Worm (Caenorhabditis elegans): ENCODE results near the gene C55C3.1.
A peak's percentile ranks its signal among the peaks of the same experiment; 100 is the strongest.

C55C3.1 gene

ce11 chrIV:5753954-5754543, 45.2 kb downstream of the C55C3.1 start (continued):
- TF ChIP-seq nhr-77 (tag; optimal IDR thresholded peaks at IDR 0.05) (peak; percentile 76), C34B4.2 (tag; optimal IDR thresholded peaks at IDR 0.05) (no peak), mef-2 (tag; optimal IDR thresholded peaks at IDR 0.05) (no peak), dsc-1 (tag; optimal IDR thresholded peaks at IDR 0.05) (peak; percentile 61), tbx-2 (tag; optimal IDR thresholded peaks at IDR 0.05) (peak; percentile 88), aha-1 (tag; optimal IDR thresholded peaks at IDR 0.05) (no peak), ceh-88 (GFP tag; IDR thresholded peaks at IDR 0.05) (no peak), egl-13 (tag; optimal IDR thresholded peaks at IDR 0.05) (peak; percentile 74), lin-35 (GFP tag; optimal IDR thresholded peaks at IDR 0.05) (peak; percentile 69 to 72), ama-1 (optimal IDR thresholded peaks at IDR 0.05) (peak; percentile 43), swsn-7 (tag; optimal IDR thresholded peaks at IDR 0.05) (peak; percentile 89), ztf-11 (tag; optimal IDR thresholded peaks at IDR 0.05) (no peak), mdl-1 (tag; optimal IDR thresholded peaks at IDR 0.05) (peak; percentile 61 to 86), lin-15B (tag; optimal IDR thresholded peaks at IDR 0.05) (no peak), pqm-1 (tag; optimal IDR thresholded peaks at IDR 0.05) (peak; percentile 4), sox-4 (tag; optimal IDR thresholded peaks at IDR 0.05) (peak; percentile 66), aly-2 (tag; optimal IDR thresholded peaks at IDR 0.05) (no peak)

DNA sequence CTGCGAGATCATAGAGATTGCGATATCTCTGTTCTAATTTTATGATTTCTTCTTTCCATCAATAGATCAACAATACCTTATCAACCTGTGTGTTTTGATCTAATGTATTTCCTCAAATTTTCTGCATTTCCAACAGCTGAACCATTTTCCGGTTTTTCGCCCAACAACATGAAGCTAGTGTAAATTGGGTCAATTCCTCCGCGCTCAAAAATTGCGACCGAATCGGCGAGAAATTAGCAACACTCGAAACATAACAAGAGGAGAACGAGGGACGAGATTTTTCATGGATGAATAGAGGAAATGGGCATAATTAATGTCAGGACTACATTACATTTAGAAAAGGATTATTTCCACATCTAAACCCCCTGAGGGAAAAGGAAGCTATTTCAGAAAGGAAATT, 45.9 kb downstream of the C55C3.1 start:
- TF ChIP-seq nhr-47 (tag; optimal IDR thresholded peaks at IDR 0.05) = no peak
- no peak for TF ChIP-seq unc-98 (GFP tag; IDR thresholded peaks at IDR 0.05)
- TF ChIP-seq mef-2 (tag; optimal IDR thresholded peaks at IDR 0.05) = no peak
- no peak for TF ChIP-seq C16A3.4 (tag; optimal IDR thresholded peaks at IDR 0.05)
- no peak for TF ChIP-seq ztf-11 (tag; optimal IDR thresholded peaks at IDR 0.05)
- TF ChIP-seq efl-3 (GFP tag; optimal IDR thresholded peaks at IDR 0.05) = no peak
- TF ChIP-seq pag-3 (tag; optimal IDR thresholded peaks at IDR 0.05; ENCODE audit: borderline replicate concordance, insufficient read depth) = no peak
- no peak for TF ChIP-seq fkh-4 (tag; optimal IDR thresholded peaks at IDR 0.05; ENCODE audit: borderline replicate concordance)
- no peak for TF ChIP-seq unc-30 (tag; optimal IDR thresholded peaks at IDR 0.05)
- TF ChIP-seq efl-1 (optimal IDR thresholded peaks at IDR 0.05) = no peak
- peak in 1 of 2 experiments; percentile 70 for TF ChIP-seq efl-1 (GFP tag; optimal IDR thresholded peaks at IDR 0.05 in 1 of 2)
- TF ChIP-seq lin-35 (GFP tag; optimal IDR thresholded peaks at IDR 0.05) = no peak
- no peak for TF ChIP-seq lin-39 (tag; optimal IDR thresholded peaks at IDR 0.05)
- TF ChIP-seq nhr-19 (GFP tag; conservative IDR thresholded peaks at IDR 0.05) = no peak
- TF ChIP-seq dpl-1 (GFP tag; optimal IDR thresholded peaks at IDR 0.05) = no peak
- TF ChIP-seq snu-23 (GFP tag; optimal IDR thresholded peaks at IDR 0.05) = no peak
- no peak for TF ChIP-seq nhr-11 (tag; optimal IDR thresholded peaks at IDR 0.05)
- TF ChIP-seq lin-14 (GFP tag; optimal IDR thresholded peaks at IDR 0.05) = peak; percentile 31
- peak; percentile 72 for TF ChIP-seq blmp-1 (tag; optimal IDR thresholded peaks at IDR 0.05)
- TF ChIP-seq mep-1 (tag; optimal IDR thresholded peaks at IDR 0.05) = no peak
- no peak for TF ChIP-seq nhr-71 (tag; optimal IDR thresholded peaks at IDR 0.05)
- TF ChIP-seq unc-62 (GFP tag; optimal IDR thresholded peaks at IDR 0.05) = no peak
- TF ChIP-seq aly-2 (tag; optimal IDR thresholded peaks at IDR 0.05) = no peak
- no peak for TF ChIP-seq skn-1 (tag; optimal IDR thresholded peaks at IDR 0.05)
- TF ChIP-seq grh-1 (GFP tag; IDR thresholded peaks at IDR 0.05) = no peak
- no peak for TF ChIP-seq lin-15B (tag; optimal IDR thresholded peaks at IDR 0.05)
- no peak for TF ChIP-seq alr-1 (tag; optimal IDR thresholded peaks at IDR 0.05; ENCODE audit: borderline replicate concordance)
- TF ChIP-seq elt-3 (tag; optimal IDR thresholded peaks at IDR 0.05) = no peak
- no peak for TF ChIP-seq nhr-12 (tag; optimal IDR thresholded peaks at IDR 0.05)
- no peak for TF ChIP-seq zag-1 (tag; optimal IDR thresholded peaks at IDR 0.05)
- TF ChIP-seq dsc-1 (tag; optimal IDR thresholded peaks at IDR 0.05) = peak; percentile 8
